Fruit fly (Drosophila melanogaster): ENCODE data around the gene zen2.

- TF ChIP-seq CG13204 (GFP tag; optimal IDR thresholded peaks at IDR 0.05) (no peak), gl (tag; optimal IDR thresholded peaks at IDR 0.05) (no peak), CG14655 (GFP tag; optimal IDR thresholded peaks at IDR 0.05) (no peak), rn (GFP tag; IDR thresholded peaks at IDR 0.05) (no peak), CG32121 (GFP tag; IDR thresholded peaks at IDR 0.05) (no peak), CG8301 (tag; optimal IDR thresholded peaks at IDR 0.05) (no peak)
Measured at dm6 chr3R:6780004-6780403, 36.1 kb upstream of the zen2 start.

Measured in whole organism, pupa.